Worm (Caenorhabditis elegans): Measurements from ENCODE around the gene hum-10.

DNA sequence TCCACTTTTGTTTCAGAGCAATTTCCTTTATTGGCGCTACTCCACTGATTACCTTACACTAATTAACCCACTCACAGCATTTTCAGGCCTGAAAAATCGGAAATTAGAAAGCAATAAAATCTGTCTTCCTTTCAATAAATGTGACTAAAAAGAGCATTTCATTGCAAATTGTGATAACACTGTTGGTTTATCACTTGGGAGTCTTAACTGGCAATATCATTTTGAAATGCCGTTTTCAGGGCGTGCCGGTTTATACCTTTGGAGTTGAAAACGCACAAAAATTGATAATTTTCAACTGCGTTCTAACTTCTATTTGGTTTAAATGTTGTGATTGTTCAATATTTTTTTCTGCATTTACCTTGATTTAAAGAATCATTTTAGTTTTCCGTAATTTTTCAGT lies 40.2 kb upstream of the hum-10 start, which contains the start of gene R08E3.1:
- TF ChIP-seq pha-4 (tag; optimal IDR thresholded peaks at IDR 0.05) (peak; percentile 46), ama-1 (optimal IDR thresholded peaks at IDR 0.05) (no peak), aly-2 (tag; optimal IDR thresholded peaks at IDR 0.05) (no peak), fos-1 (tag; optimal IDR thresholded peaks at IDR 0.05) (no peak), skn-1 (tag; optimal IDR thresholded peaks at IDR 0.05) (no peak), elt-3 (tag; optimal IDR thresholded peaks at IDR 0.05) (no peak)

Data from whole organism, L3 larva.